Worm (Caenorhabditis elegans): ENCODE results near the gene F09E10.1.

ce11 chrX:1536138-1536537 lies 33.5 kb downstream of the F09E10.1 start, which contains the start of gene K06A9.2:
- TF ChIP-seq elt-1 (tag; optimal IDR thresholded peaks at IDR 0.05) (no peak), skn-1 (tag; optimal IDR thresholded peaks at IDR 0.05) (no peak), nhr-28 (tag; optimal IDR thresholded peaks at IDR 0.05) (no peak), ceh-82 (tag; optimal IDR thresholded peaks at IDR 0.05) (no peak), unc-62 (GFP tag; optimal IDR thresholded peaks at IDR 0.05) (no peak)

Measured in whole organism, L3 larva.